Fruit fly (Drosophila melanogaster): ENCODE measurements around the gene CG31809.

- no peak for TF ChIP-seq CG3919 (GFP tag; optimal IDR thresholded peaks at IDR 0.05)
- TF ChIP-seq Blimp-1 (GFP tag; optimal IDR thresholded peaks at IDR 0.05): no peak
- TF ChIP-seq fkh (GFP tag; optimal IDR thresholded peaks at IDR 0.05): no peak
- TF ChIP-seq CG6163 (GFP tag; IDR thresholded peaks at IDR 0.05): no peak
- TF ChIP-seq Hr39 (GFP tag; optimal IDR thresholded peaks at IDR 0.05): no peak
Measured at dm6 chr2L:16824905-16825333, 33.6 kb downstream of the CG31809 start, which contains the start of gene Cse1.

Data from whole organism, prepupa.